Fruit fly (Drosophila melanogaster) whole organism, embryonic: ENCODE measurements around the gene Taf6.

Experiments used
- CG11456 ChIP-seq: fragments of 200-800 bp; sonication (Bioruptor generic); IDR thresholded peaks from 3 replicates; pipeline ENCODE4 v1.3.6; 2022; ENCODE audit warnings: missing biosample characterization, missing genetic modification characterization
- CG11504 ChIP-seq: fragments of 200-800 bp; sonication (Bioruptor generic); optimal IDR thresholded peaks from 3 replicates; lab custom pipeline; 2019; ENCODE audit warnings: missing biosample characterization, mild to moderate bottlenecking, missing genetic modification characterization, moderate library complexity
- CG13123 ChIP-seq: fragments of 200-800 bp; sonication (Bioruptor generic); optimal IDR thresholded peaks from 2 replicates; lab custom pipeline; 2016; ENCODE audit warnings: missing biosample characterization, missing genetic modification characterization
- CG13424 ChIP-seq: fragments of 200-800 bp; sonication (Bioruptor generic); optimal IDR thresholded peaks from 2 replicates; lab custom pipeline; 2019; ENCODE audit warnings: missing biosample characterization, mild to moderate bottlenecking, missing genetic modification characterization, moderate library complexity
- CG14441 ChIP-seq: fragments of 200-800 bp; sonication (Bioruptor generic); IDR thresholded peaks from 2 replicates; pipeline ENCODE4 v1.3.6; 2022; ENCODE audit warnings: missing biosample characterization, missing genetic modification characterization
- CG2199 ChIP-seq: fragments of 200-800 bp; sonication (Bioruptor generic); IDR thresholded peaks from 3 replicates; pipeline ENCODE4 v1.3.6; 2022; ENCODE audit warnings: missing biosample characterization, missing genetic modification characterization
- CG3163 ChIP-seq: fragments of 200-800 bp; sonication (Bioruptor generic); optimal IDR thresholded peaks from 3 replicates; lab custom pipeline; 2016; ENCODE audit warnings: missing biosample characterization, missing genetic modification characterization
- CG32767 ChIP-seq: fragments of 200-800 bp; sonication (Bioruptor generic); IDR thresholded peaks from 2 replicates; pipeline ENCODE4 v1.3.6; 2022; ENCODE audit warnings: missing biosample characterization, missing genetic modification characterization
- CG34376 ChIP-seq: fragments of 200-800 bp; sonication (Bioruptor generic); optimal IDR thresholded peaks from 2 replicates; lab custom pipeline; 2018; ENCODE audit warnings: missing biosample characterization, mild to moderate bottlenecking, missing genetic modification characterization
- CG7556 ChIP-seq: fragments of 200-800 bp; sonication (Bioruptor generic); optimal IDR thresholded peaks from 2 replicates; lab custom pipeline; 2017; ENCODE audit warnings: missing biosample characterization, mild to moderate bottlenecking, missing genetic modification characterization
- CG7745 ChIP-seq: fragments of 200-800 bp; sonication (Bioruptor generic); optimal IDR thresholded peaks from 2 replicates; lab custom pipeline; 2018; ENCODE audit warnings: missing biosample characterization, mild to moderate bottlenecking, missing genetic modification characterization, moderate library complexity
- CG7786 ChIP-seq: fragments of 200-800 bp; sonication (Bioruptor generic); optimal IDR thresholded peaks from 2 replicates; lab custom pipeline; 2016; ENCODE audit warnings: missing biosample characterization, missing genetic modification characterization
- CG8359 ChIP-seq: fragments of 200-800 bp; sonication (Bioruptor generic); optimal IDR thresholded peaks from 2 replicates; lab custom pipeline; 2017; ENCODE audit warnings: missing biosample characterization, mild to moderate bottlenecking, missing genetic modification characterization, borderline replicate concordance
- CrebB ChIP-seq: fragments of 200-800 bp; sonication (Bioruptor generic); optimal IDR thresholded peaks from 3 replicates; lab custom pipeline; 2018; ENCODE audit warnings: missing biosample characterization, mild to moderate bottlenecking, missing genetic modification characterization
- D19B ChIP-seq: fragments of 200-800 bp; sonication (Bioruptor generic); optimal IDR thresholded peaks from 2 replicates; lab custom pipeline; 2017; ENCODE audit warnings: missing biosample characterization, mild to moderate bottlenecking, missing genetic modification characterization
- Hmx ChIP-seq: fragments of 200-800 bp; sonication (Bioruptor generic); optimal IDR thresholded peaks from 2 replicates; lab custom pipeline; 2016; ENCODE audit warnings: missing biosample characterization, missing genetic modification characterization
- MBD-R2 ChIP-seq: fragments of 200-800 bp; sonication (Bioruptor generic); IDR thresholded peaks from 2 replicates; pipeline ENCODE4 v1.3.6; 2022; ENCODE audit warnings: missing biosample characterization, missing genetic modification characterization
- MESR4 ChIP-seq: fragments of 200-800 bp; sonication (Bioruptor generic); optimal IDR thresholded peaks from 2 replicates; lab custom pipeline; 2018; ENCODE audit warnings: missing biosample characterization, mild to moderate bottlenecking, missing genetic modification characterization, moderate library complexity
- Mad ChIP-seq: fragments of 200-800 bp; sonication (Bioruptor generic); optimal IDR thresholded peaks from 2 replicates; lab custom pipeline; 2016; ENCODE audit warnings: missing biosample characterization, missing genetic modification characterization
- Med ChIP-seq: fragments of 200-800 bp; sonication (Bioruptor generic); peaks from one replicate; lab custom pipeline; 2016; ENCODE audit warnings: missing biosample characterization, missing genetic modification characterization, mild to moderate bottlenecking, inconsistent platforms, moderate library complexity
- Pdp1 ChIP-seq, 2 experiments: fragments of 200-800 bp; sonication (Bioruptor generic); optimal IDR thresholded peaks; 3 replicates each; lab custom pipeline; 2016; ENCODE audit warnings: missing biosample characterization in 2 of 2, missing genetic modification characterization in 2 of 2, mild to moderate bottlenecking in 1 of 2, moderate library complexity in 1 of 2
- Poxn ChIP-seq: fragments of 200-800 bp; sonication (Bioruptor generic); IDR thresholded peaks from 2 replicates; pipeline ENCODE4 v1.3.6; 2022; ENCODE audit warnings: missing biosample characterization, missing genetic modification characterization
- Rx ChIP-seq: fragments of 200-800 bp; sonication (Bioruptor generic); IDR thresholded peaks from 2 replicates; pipeline ENCODE4 v1.3.6; 2022; ENCODE audit warnings: missing biosample characterization, missing genetic modification characterization
- YL-1 ChIP-seq: fragments of 200-800 bp; sonication (Bioruptor generic); optimal IDR thresholded peaks from 3 replicates; lab custom pipeline; 2017; ENCODE audit warnings: missing biosample characterization, mild to moderate bottlenecking, missing genetic modification characterization
- ac ChIP-seq: fragments of 200-800 bp; sonication (Bioruptor generic); optimal IDR thresholded peaks from 3 replicates; lab custom pipeline; 2017; ENCODE audit warnings: missing biosample characterization, mild to moderate bottlenecking, missing genetic modification characterization
- aop ChIP-seq: fragments of 200-800 bp; sonication (Bioruptor generic); IDR thresholded peaks from 2 replicates; pipeline ENCODE4 v1.3.6; 2022; ENCODE audit warnings: missing biosample characterization, missing genetic modification characterization
- bcd ChIP-seq: fragments of 200-800 bp; sonication (Bioruptor generic); optimal IDR thresholded peaks from 2 replicates; lab custom pipeline; 2017; ENCODE audit warnings: missing biosample characterization, mild to moderate bottlenecking, missing genetic modification characterization
- bowl ChIP-seq: fragments of 200-800 bp; sonication (Bioruptor generic); IDR thresholded peaks from 2 replicates; pipeline ENCODE4 v1.3.6; 2022; ENCODE audit warnings: missing biosample characterization, missing genetic modification characterization
- corto ChIP-seq: fragments of 200-800 bp; sonication (Bioruptor generic); optimal IDR thresholded peaks from 2 replicates; lab custom pipeline; 2016; ENCODE audit warnings: missing biosample characterization, mild to moderate bottlenecking, missing genetic modification characterization, moderate library complexity
- dimm ChIP-seq: fragments of 200-800 bp; sonication (Bioruptor generic); IDR thresholded peaks from 2 replicates; pipeline ENCODE4 v1.3.6; 2022; ENCODE audit warnings: missing biosample characterization, missing genetic modification characterization
- dysf ChIP-seq: fragments of 200-800 bp; sonication (Bioruptor generic); IDR thresholded peaks from 3 replicates; pipeline ENCODE4 v1.3.6; 2022; ENCODE audit warnings: missing biosample characterization, missing genetic modification characterization
- ewg ChIP-seq: fragments of 200-800 bp; sonication (Bioruptor generic); optimal IDR thresholded peaks from 3 replicates; lab custom pipeline; 2017; ENCODE audit warnings: mild to moderate bottlenecking, missing biosample characterization, missing genetic modification reagents, missing genetic modification characterization
- gem ChIP-seq: fragments of 200-800 bp; sonication (Bioruptor generic); optimal IDR thresholded peaks from 2 replicates; lab custom pipeline; 2019; ENCODE audit warnings: missing biosample characterization, mild to moderate bottlenecking, missing genetic modification characterization, moderate library complexity
- hbn ChIP-seq: fragments of 200-800 bp; sonication (Bioruptor generic); IDR thresholded peaks from 2 replicates; pipeline ENCODE4 v1.3.6; 2022; ENCODE audit warnings: missing biosample characterization, missing genetic modification characterization; ENCODE audit not compliant: partially characterized antibody
- luna ChIP-seq: fragments of 200-800 bp; sonication (Bioruptor generic); optimal IDR thresholded peaks from 2 replicates; lab custom pipeline; 2016; ENCODE audit warnings: missing biosample characterization, missing genetic modification characterization
- onecut ChIP-seq: fragments of 200-800 bp; sonication (Bioruptor generic); IDR thresholded peaks from 2 replicates; pipeline ENCODE4 v1.3.6; 2022; ENCODE audit warnings: missing biosample characterization, missing genetic modification characterization
- pan ChIP-seq, 4 experiments: fragments of >200 bp in 3 of 4; fragments of 200-800 bp in 1 of 4; sonication (Bioruptor generic) in 1 of 4; optimal IDR thresholded peaks in 3 of 4; IDR thresholded peaks in 1 of 4; 2 replicates each; pipeline versions ENCODE4 v1.3.6 to Lab custom; 2017 to 2022; ENCODE audit warnings: missing biosample characterization in 2 of 4, missing genetic modification characterization in 2 of 4, mixed read lengths in 1 of 4
- pfk ChIP-seq: fragments of 200-800 bp; sonication (Bioruptor generic); optimal IDR thresholded peaks from 2 replicates; lab custom pipeline; 2018; ENCODE audit warnings: missing biosample characterization, mild to moderate bottlenecking, missing genetic modification characterization, moderate library complexity
- pum ChIP-seq: fragments of 200-800 bp; sonication (Bioruptor generic); optimal IDR thresholded peaks from 2 replicates; lab custom pipeline; 2016; ENCODE audit warnings: missing biosample characterization, missing genetic modification characterization
- salm ChIP-seq: fragments of 200-800 bp; sonication (Bioruptor generic); optimal IDR thresholded peaks from 2 replicates; lab custom pipeline; 2018; ENCODE audit warnings: missing biosample characterization, mild to moderate bottlenecking, missing genetic modification characterization
- scrt ChIP-seq: fragments of 200-800 bp; sonication (Bioruptor generic); optimal IDR thresholded peaks from 2 replicates; lab custom pipeline; 2018; ENCODE audit warnings: missing biosample characterization, mild to moderate bottlenecking, missing genetic modification characterization, moderate library complexity
- sens ChIP-seq: fragments of 200-800 bp; sonication (Bioruptor generic); peaks from one replicate; lab custom pipeline; 2016; ENCODE audit warnings: missing biosample characterization, missing genetic modification characterization
- tup ChIP-seq: fragments of 200-800 bp; sonication (Bioruptor generic); optimal IDR thresholded peaks from 2 replicates; lab custom pipeline; 2016; ENCODE audit warnings: missing biosample characterization, mild to moderate bottlenecking, missing genetic modification characterization, moderate library complexity
- unc-4 ChIP-seq: fragments of 200-800 bp; sonication (Bioruptor generic); IDR thresholded peaks from 2 replicates; pipeline ENCODE4 v1.3.6; 2022; ENCODE audit warnings: missing biosample characterization, missing genetic modification characterization; ENCODE audit not compliant: partially characterized antibody
- vfl ChIP-seq: fragments of 200-800 bp; sonication (Bioruptor generic); optimal IDR thresholded peaks from 2 replicates; lab custom pipeline; 2016; ENCODE audit warnings: missing biosample characterization, missing genetic modification characterization

Gene Taf6

DNA sequence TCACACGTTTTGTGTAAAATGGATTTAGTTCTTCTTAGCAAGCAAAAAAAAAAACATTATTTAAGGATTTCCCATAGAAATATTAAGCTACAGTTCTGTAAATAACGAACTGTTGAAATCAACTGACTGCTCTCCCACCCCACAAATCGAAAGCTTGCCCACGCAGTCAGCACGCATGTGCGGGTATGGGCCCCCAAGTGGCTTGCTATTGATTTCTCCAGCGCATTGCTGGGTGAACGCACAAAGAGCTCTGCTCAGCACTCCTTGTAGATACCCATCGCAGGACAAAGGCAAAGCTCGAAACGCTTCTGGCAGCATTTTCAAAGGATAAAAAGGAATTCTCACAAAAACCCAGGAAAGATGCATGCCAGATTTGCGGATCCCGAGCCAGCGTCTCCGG is 2.5 kb downstream of the Taf6 start, which contains the start of gene CG9368:
Gene CG9368, plus strand, starts transcription at position 221 of the 400 bp plus-strand sequence.
- TF ChIP-seq CG7786 (GFP tag; lab: Kevin White, UChicago) (no peak), ewg (GFP tag; lab: Kevin White, UChicago) (peak; percentile 96), MESR4 (GFP tag; lab: Kevin White, UChicago) (peak; percentile 35), onecut (GFP tag; lab: Robert Waterston, UW) (peak; percentile 100), luna (no peak), YL-1 (GFP tag; lab: Kevin White, UChicago) (peak; percentile 10), MBD-R2 (GFP tag; lab: Robert Waterston, UW) (peak; percentile 83), CG11504 (tag; lab: Kevin White, UChicago) (peak; percentile 17)

DNA sequence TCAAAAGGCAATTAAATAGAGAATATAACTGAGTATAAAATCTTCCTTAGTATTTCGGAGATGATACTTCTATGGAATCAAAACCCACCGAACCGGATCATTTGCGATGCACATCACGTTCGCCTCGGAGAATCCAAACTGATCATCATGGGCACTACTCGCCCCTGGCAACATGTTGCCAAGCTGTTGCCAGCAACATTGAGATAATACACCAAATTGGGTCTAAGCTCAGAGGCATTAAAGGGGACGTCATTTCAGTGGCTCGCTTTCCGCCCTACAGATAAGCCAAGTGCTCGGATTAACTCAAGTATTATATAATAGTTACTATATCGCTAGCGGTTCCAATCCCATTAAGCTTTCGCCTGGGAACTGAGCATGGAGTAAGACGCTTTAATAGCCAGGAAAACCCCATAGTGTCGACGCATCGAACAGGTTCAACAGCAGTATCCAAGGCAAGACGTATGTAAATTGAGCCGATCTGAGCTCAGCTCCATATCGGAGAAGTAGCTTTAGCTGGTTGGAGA is 7.1 kb downstream of the Taf6 start, which contains the start of the genes lush and CG9372:
Gene lush, minus strand, starts transcription at position 117 of the 524 bp plus-strand sequence.
Gene CG9372, plus strand, starts transcription at position 235 of the 524 bp plus-strand sequence.
- TF ChIP-seq CG11504 (tag; lab: Kevin White, UChicago): peak; percentile 98
- no peak for TF ChIP-seq D19B (GFP tag; lab: Kevin White, UChicago)
- TF ChIP-seq hbn (GFP tag; lab: Robert Waterston, UW): no peak
- TF ChIP-seq sens (GFP tag; lab: Kevin White, UChicago): peak; percentile 47
- TF ChIP-seq CG2199 (GFP tag; lab: Robert Waterston, UW): 0 out of 3 replicates have a peak, but pooled peaks have one; percentile 51
- no peak for TF ChIP-seq pfk (GFP tag; lab: Kevin White, UChicago)
- peak in 1 of 2 experiments; percentile 95 for TF ChIP-seq Pdp1 (GFP tag; optimal IDR thresholded peaks at IDR 0.05; lab: Kevin White, UChicago)
- peak; percentile 49 for TF ChIP-seq Med (GFP tag; lab: Kevin White, UChicago)
- peak; percentile 6 for TF ChIP-seq CG34376
- TF ChIP-seq, all 482 proteins: peak for 6

DNA sequence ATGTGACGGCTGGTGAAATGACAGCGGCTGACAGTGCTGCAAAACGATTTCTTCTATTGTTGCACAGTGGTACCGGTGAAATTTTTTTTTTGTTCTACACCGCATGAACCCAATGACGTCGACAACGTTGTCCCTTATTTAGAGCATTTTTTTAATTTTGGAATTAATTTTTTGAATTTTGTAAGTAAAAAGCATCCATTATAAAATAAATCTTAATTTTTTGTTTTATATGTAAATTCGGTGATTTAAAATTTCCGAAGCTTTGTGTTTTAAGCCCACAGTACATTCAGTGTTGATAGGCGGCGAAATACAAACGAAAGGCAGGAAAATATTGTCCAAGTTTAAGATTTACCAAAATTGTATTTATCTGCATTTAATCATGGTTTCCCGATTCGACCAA is 13.3 kb downstream of the Taf6 start, which contains the start of the genes Lon and PIG-F:
Gene Lon, minus strand, starts transcription at position 28 of the 400 bp plus-strand sequence.
Gene PIG-F, plus strand, starts transcription at position 284 of the 400 bp plus-strand sequence.
- TF ChIP-seq CG13123 (GFP tag; lab: Kevin White, UChicago): peak; percentile 98
- TF ChIP-seq MBD-R2 (GFP tag; lab: Robert Waterston, UW): peak; percentile 99
- TF ChIP-seq CG3163 (GFP tag; lab: Kevin White, UChicago): peak; percentile 85
- peak; percentile 98 for TF ChIP-seq CG14441 (GFP tag; lab: Robert Waterston, UW)
- TF ChIP-seq Poxn (GFP tag; lab: Robert Waterston, UW): peak; percentile 97
- peak; percentile 98 for TF ChIP-seq Rx (GFP tag; lab: Robert Waterston, UW)
- peak; percentile 100 for TF ChIP-seq gem (tag; lab: Kevin White, UChicago)
- TF ChIP-seq CG13424 (tag; lab: Kevin White, UChicago): peak; percentile 100
- TF ChIP-seq dimm (GFP tag; lab: Robert Waterston, UW): peak; percentile 94
- peak; percentile 95 for TF ChIP-seq CG8359 (GFP tag; lab: Kevin White, UChicago)
- TF ChIP-seq bcd (GFP tag; lab: Kevin White, UChicago): peak; percentile 99
- TF ChIP-seq CG7745: peak; percentile 88
- TF ChIP-seq CG7556: peak; percentile 99
- peak; percentile 99 for TF ChIP-seq tup (GFP tag; lab: Kevin White, UChicago)
- TF ChIP-seq scrt (GFP tag; lab: Kevin White, UChicago): peak; percentile 95
- peak; percentile 96 for TF ChIP-seq corto
- TF ChIP-seq CrebB (tag; lab: Kevin White, UChicago): peak; percentile 95
- TF ChIP-seq Hmx (GFP tag; lab: Kevin White, UChicago): peak; percentile 97
- TF ChIP-seq vfl (GFP tag; lab: Kevin White, UChicago): peak; percentile 99
- TF ChIP-seq unc-4: peak; percentile 51; the same call in 1 of the 2 replicates
- peak; percentile 92 for TF ChIP-seq bowl (GFP tag; lab: Robert Waterston, UW)
- peak; percentile 99 for TF ChIP-seq ac (GFP tag; lab: Kevin White, UChicago)
- TF ChIP-seq CG32767 (GFP tag; lab: Robert Waterston, UW): peak; percentile 99
- peak; percentile 98 for TF ChIP-seq salm (tag; lab: Kevin White, UChicago)
- TF ChIP-seq pum (GFP tag; lab: Kevin White, UChicago): peak; percentile 99
- no peak for TF ChIP-seq pan (optimal IDR thresholded peaks at IDR 0.05; lab: Kevin White, UChicago)
- TF ChIP-seq pan (GFP tag; optimal IDR thresholded peaks at IDR 0.05 in 1 of 2, IDR thresholded peaks at IDR 0.05 in 1 of 2): peak in 1 of 2 experiments; percentile 99
- peak; percentile 59; the same call in 1 of the 2 replicates for TF ChIP-seq aop
- peak; percentile 97 for TF ChIP-seq CG11456 (GFP tag; lab: Robert Waterston, UW)
- peak; percentile 99 for TF ChIP-seq Mad (GFP tag; lab: Kevin White, UChicago)
- peak; percentile 99 for TF ChIP-seq dysf (GFP tag; lab: Robert Waterston, UW)
